Worm (Caenorhabditis elegans) whole organism, L4 larva: ENCODE results near the gene ZK180.6.
A peak's percentile ranks its signal among the peaks of the same experiment; 100 is the strongest.

Source experiments
- F10B5.3 ChIP-seq: sonication (generic microtip); optimal IDR thresholded peaks from 2 replicates; lab custom pipeline; 2016; ENCODE audit warnings: mild to moderate bottlenecking, missing genetic modification characterization, missing compliant biosample characterization
- F37D6.2 ChIP-seq: sonication (generic microtip); optimal IDR thresholded peaks from 2 replicates; lab custom pipeline; 2016; ENCODE audit warnings: mild to moderate bottlenecking, missing genetic modification characterization, missing compliant biosample characterization
- F49E8.2 ChIP-seq: sonication (generic microtip); optimal IDR thresholded peaks from 2 replicates; lab custom pipeline; 2016; ENCODE audit warnings: missing compliant biosample characterization, mild to moderate bottlenecking, missing genetic modification characterization, borderline replicate concordance
- R02D3.7 ChIP-seq: fragments of 150-350 bp; sonication (generic microtip); optimal IDR thresholded peaks from 3 replicates; lab custom pipeline; 2014; ENCODE audit warnings: missing biosample characterization, missing genetic modification characterization
- T20F7.1 ChIP-seq: fragments of 200-800 bp; sonication (Bioruptor generic); optimal IDR thresholded peaks from 2 replicates; lab custom pipeline; 2018; ENCODE audit warnings: mild to moderate bottlenecking, missing genetic modification characterization, missing compliant biosample characterization
- Y105C5A.15 ChIP-seq: fragments of 200-800 bp; sonication (Bioruptor generic); IDR thresholded peaks from 2 replicates; pipeline ENCODE4 v1.3.6; 2022; ENCODE audit warnings: missing genetic modification characterization, missing compliant biosample characterization
- ama-1 ChIP-seq: fragments of 150-350 bp; optimal IDR thresholded peaks from 2 replicates; lab custom pipeline; 2014; ENCODE audit warnings: inconsistent platforms, mixed read lengths
- attf-4 ChIP-seq: sonication (generic microtip); optimal IDR thresholded peaks from 3 replicates; lab custom pipeline; 2017; ENCODE audit warnings: missing biosample characterization, missing genetic modification characterization
- ceh-28 ChIP-seq: fragments of 150-350 bp; optimal IDR thresholded peaks from 2 replicates; lab custom pipeline; 2014; ENCODE audit warnings: missing biosample characterization, missing genetic modification reagents, missing genetic modification characterization
- ceh-32 ChIP-seq: sonication (generic microtip); optimal IDR thresholded peaks from 2 replicates; lab custom pipeline; 2016; ENCODE audit warnings: mild to moderate bottlenecking, missing genetic modification characterization, missing compliant biosample characterization; ENCODE audit not compliant: poor library complexity
- ceh-62 ChIP-seq: sonication (generic microtip); optimal IDR thresholded peaks from 2 replicates; lab custom pipeline; 2017; ENCODE audit warnings: missing biosample characterization, missing genetic modification characterization
- ctbp-1 ChIP-seq: fragments of 200-800 bp; sonication (Bioruptor generic); IDR thresholded peaks from 2 replicates; pipeline ENCODE4 v1.3.6; 2022; ENCODE audit warnings: missing genetic modification reagents, missing genetic modification characterization, missing compliant biosample characterization
- daf-12 ChIP-seq: fragments of 150-350 bp; optimal IDR thresholded peaks from 2 replicates; lab custom pipeline; 2014; ENCODE audit warnings: missing biosample characterization, missing genetic modification reagents, missing genetic modification characterization
- daf-16 ChIP-seq, 3 experiments: sonication (generic microtip); optimal IDR thresholded peaks; 2 replicates each; lab custom pipeline; 2016 to 2017; ENCODE audit warnings: missing genetic modification characterization in 3 of 3, missing genetic modification reagents in 3 of 3, mild to moderate bottlenecking in 2 of 3, missing compliant biosample characterization in 2 of 3, missing biosample characterization in 1 of 3, moderate library complexity in 1 of 3
- dmd-8 ChIP-seq: fragments of 200-800 bp; sonication (Bioruptor generic); IDR thresholded peaks from 2 replicates; pipeline ENCODE4 v1.3.6; 2022; ENCODE audit warnings: missing genetic modification characterization, missing compliant biosample characterization
- duxl-1 ChIP-seq: sonication (generic microtip); optimal IDR thresholded peaks from 2 replicates; lab custom pipeline; 2016; ENCODE audit warnings: mild to moderate bottlenecking, missing genetic modification characterization, moderate library complexity, missing compliant biosample characterization; ENCODE audit not compliant: poor library complexity
- dve-1 ChIP-seq: sonication (generic microtip); optimal IDR thresholded peaks from 2 replicates; lab custom pipeline; 2017; ENCODE audit warnings: antibody characterized with exemption, mild to moderate bottlenecking, missing genetic modification characterization, missing compliant biosample characterization; ENCODE audit not compliant: insufficient read depth
- egl-27 ChIP-seq: sonication (generic microtip); optimal IDR thresholded peaks from 3 replicates; lab custom pipeline; 2017; ENCODE audit warnings: missing biosample characterization, missing genetic modification reagents, missing genetic modification characterization
- fos-1 ChIP-seq: fragments of 150-350 bp; optimal IDR thresholded peaks from 2 replicates; lab custom pipeline; 2014; ENCODE audit warnings: missing biosample characterization, missing genetic modification characterization
- gei-8 ChIP-seq: fragments of 200-800 bp; sonication (Bioruptor generic); optimal IDR thresholded peaks from 2 replicates; lab custom pipeline; 2018; ENCODE audit warnings: mild to moderate bottlenecking, missing genetic modification characterization, missing compliant biosample characterization
- hlh-11 ChIP-seq: fragments of 200-800 bp; sonication (Bioruptor generic); optimal IDR thresholded peaks from 2 replicates; lab custom pipeline; 2018; ENCODE audit warnings: mild to moderate bottlenecking, missing genetic modification characterization, missing compliant biosample characterization
- hlh-30 ChIP-seq: sonication (generic microtip); optimal IDR thresholded peaks from 2 replicates; lab custom pipeline; 2017; ENCODE audit warnings: antibody characterized with exemption, mild to moderate bottlenecking, missing genetic modification characterization, missing compliant biosample characterization; ENCODE audit not compliant: insufficient read depth
- hmg-1.1 ChIP-seq: fragments of 200-800 bp; sonication (Bioruptor generic); IDR thresholded peaks from 2 replicates; pipeline ENCODE4 v1.3.6; 2022; ENCODE audit warnings: missing genetic modification reagents, missing genetic modification characterization, missing compliant biosample characterization
- jun-1 ChIP-seq: fragments of 150-350 bp; optimal IDR thresholded peaks from 2 replicates; lab custom pipeline; 2014; ENCODE audit warnings: missing biosample characterization, missing genetic modification reagents, missing genetic modification characterization
- lim-7 ChIP-seq: fragments of 200-800 bp; sonication (Bioruptor generic); IDR thresholded peaks from 2 replicates; pipeline ENCODE4 v1.3.6; 2022; ENCODE audit warnings: missing genetic modification characterization, missing compliant biosample characterization
- lin-1 ChIP-seq: fragments of 200-800 bp; sonication (Bioruptor generic); IDR thresholded peaks from 2 replicates; pipeline ENCODE4 v1.3.6; 2022; ENCODE audit warnings: missing genetic modification reagents, missing genetic modification characterization, missing compliant biosample characterization
- lin-13 ChIP-seq: fragments of 150-350 bp; optimal IDR thresholded peaks from 2 replicates; lab custom pipeline; 2014; ENCODE audit warnings: missing biosample characterization, missing genetic modification reagents, missing genetic modification characterization
- lin-15B ChIP-seq: fragments of 150-350 bp; sonication (generic microtip); optimal IDR thresholded peaks from 3 replicates; lab custom pipeline; 2014; ENCODE audit warnings: missing biosample characterization, missing genetic modification characterization
- lin-29 ChIP-seq: fragments of 200-800 bp; sonication (Bioruptor generic); IDR thresholded peaks from 2 replicates; pipeline ENCODE4 v1.3.6; 2022; ENCODE audit warnings: missing genetic modification reagents, missing genetic modification characterization, missing compliant biosample characterization
- lir-3 ChIP-seq: sonication (generic microtip); optimal IDR thresholded peaks from 2 replicates; lab custom pipeline; 2016; ENCODE audit warnings: mild to moderate bottlenecking, missing genetic modification characterization, missing compliant biosample characterization
- mdl-1 ChIP-seq, 2 experiments: fragments of 150-350 bp in 1 of 2; sonication (generic microtip) in 1 of 2; optimal IDR thresholded peaks; 2 replicates each; lab custom pipeline; 2014 to 2017; ENCODE audit warnings: missing biosample characterization in 2 of 2, missing genetic modification characterization in 2 of 2
- nhr-10 ChIP-seq: fragments of 150-350 bp; optimal IDR thresholded peaks from 2 replicates; lab custom pipeline; 2014; ENCODE audit warnings: missing biosample characterization, missing genetic modification characterization
- nhr-102 ChIP-seq: sonication (generic microtip); optimal IDR thresholded peaks from 2 replicates; lab custom pipeline; 2016; ENCODE audit warnings: mild to moderate bottlenecking, missing genetic modification characterization, moderate library complexity, missing compliant biosample characterization
- nhr-11 ChIP-seq: fragments of 150-350 bp; optimal IDR thresholded peaks from 2 replicates; lab custom pipeline; 2014; ENCODE audit warnings: missing biosample characterization, missing genetic modification characterization
- nhr-111 ChIP-seq: fragments of 200-800 bp; sonication (Bioruptor generic); optimal IDR thresholded peaks from 2 replicates; lab custom pipeline; 2018; ENCODE audit warnings: mild to moderate bottlenecking, missing genetic modification characterization, missing compliant biosample characterization
- nhr-28 ChIP-seq: fragments of 150-350 bp; optimal IDR thresholded peaks from 2 replicates; lab custom pipeline; 2014; ENCODE audit warnings: missing biosample characterization, missing genetic modification characterization
- nhr-48 ChIP-seq: sonication (generic microtip); optimal IDR thresholded peaks from 2 replicates; lab custom pipeline; 2016; ENCODE audit warnings: mild to moderate bottlenecking, missing genetic modification characterization, missing compliant biosample characterization
- nhr-6 ChIP-seq: fragments of 150-350 bp; optimal IDR thresholded peaks from 2 replicates; lab custom pipeline; 2014; ENCODE audit warnings: missing biosample characterization, missing genetic modification characterization
- pha-4 ChIP-seq, 2 experiments: fragments of 150-350 bp in 1 of 2; fragments of 200-800 bp in 1 of 2; sonication (Bioruptor generic) in 1 of 2; IDR thresholded peaks in 1 of 2; optimal IDR thresholded peaks in 1 of 2; 2 replicates each; pipeline versions ENCODE4 v1.3.6 to Lab custom; 2014 to 2022; ENCODE audit warnings: missing genetic modification characterization in 2 of 2, missing genetic modification reagents in 2 of 2, missing biosample characterization in 1 of 2, missing compliant biosample characterization in 1 of 2
- pqm-1 ChIP-seq: sonication (generic microtip); optimal IDR thresholded peaks from 2 replicates; lab custom pipeline; 2017; ENCODE audit warnings: missing biosample characterization, missing genetic modification characterization
- sdz-12 ChIP-seq: fragments of 200-800 bp; sonication (Bioruptor generic); optimal IDR thresholded peaks from 2 replicates; lab custom pipeline; 2018; ENCODE audit warnings: mild to moderate bottlenecking, missing genetic modification characterization, missing compliant biosample characterization
- skn-1 ChIP-seq: fragments of 150-350 bp; optimal IDR thresholded peaks from 2 replicates; lab custom pipeline; 2014; ENCODE audit warnings: missing biosample characterization, missing genetic modification characterization
- snpc-4 ChIP-seq: fragments of 150-350 bp; optimal IDR thresholded peaks from 2 replicates; lab custom pipeline; 2014; ENCODE audit warnings: missing biosample characterization, missing genetic modification characterization
- tag-97 ChIP-seq: fragments of 200-800 bp; sonication (Bioruptor generic); IDR thresholded peaks from 2 replicates; pipeline ENCODE4 v1.3.6; 2022; ENCODE audit warnings: missing genetic modification characterization, missing compliant biosample characterization
- unc-130 ChIP-seq: sonication (generic microtip); optimal IDR thresholded peaks from 2 replicates; lab custom pipeline; 2016; ENCODE audit warnings: missing genetic modification reagents, missing genetic modification characterization, missing compliant biosample characterization
- unc-39 ChIP-seq: sonication (generic microtip); optimal IDR thresholded peaks from 2 replicates; lab custom pipeline; 2017; ENCODE audit warnings: missing biosample characterization, missing genetic modification characterization
- unc-62 ChIP-seq, 3 experiments: fragments of 150-350 bp in 1 of 3; sonication (generic microtip); optimal IDR thresholded peaks in 2 of 3; peaks in 1 of 3; 1 replicate in 1 of 3; 2 replicates in 2 of 3; lab custom pipeline; 2014 to 2017; ENCODE audit warnings: missing biosample characterization in 3 of 3, missing genetic modification characterization in 3 of 3, missing genetic modification reagents in 3 of 3, missing genotype in 1 of 3
- ztf-11 ChIP-seq: fragments of 150-350 bp; optimal IDR thresholded peaks from 2 replicates; lab custom pipeline; 2014; ENCODE audit warnings: missing biosample characterization, missing genetic modification characterization

The ZK180.6 gene

DNA sequence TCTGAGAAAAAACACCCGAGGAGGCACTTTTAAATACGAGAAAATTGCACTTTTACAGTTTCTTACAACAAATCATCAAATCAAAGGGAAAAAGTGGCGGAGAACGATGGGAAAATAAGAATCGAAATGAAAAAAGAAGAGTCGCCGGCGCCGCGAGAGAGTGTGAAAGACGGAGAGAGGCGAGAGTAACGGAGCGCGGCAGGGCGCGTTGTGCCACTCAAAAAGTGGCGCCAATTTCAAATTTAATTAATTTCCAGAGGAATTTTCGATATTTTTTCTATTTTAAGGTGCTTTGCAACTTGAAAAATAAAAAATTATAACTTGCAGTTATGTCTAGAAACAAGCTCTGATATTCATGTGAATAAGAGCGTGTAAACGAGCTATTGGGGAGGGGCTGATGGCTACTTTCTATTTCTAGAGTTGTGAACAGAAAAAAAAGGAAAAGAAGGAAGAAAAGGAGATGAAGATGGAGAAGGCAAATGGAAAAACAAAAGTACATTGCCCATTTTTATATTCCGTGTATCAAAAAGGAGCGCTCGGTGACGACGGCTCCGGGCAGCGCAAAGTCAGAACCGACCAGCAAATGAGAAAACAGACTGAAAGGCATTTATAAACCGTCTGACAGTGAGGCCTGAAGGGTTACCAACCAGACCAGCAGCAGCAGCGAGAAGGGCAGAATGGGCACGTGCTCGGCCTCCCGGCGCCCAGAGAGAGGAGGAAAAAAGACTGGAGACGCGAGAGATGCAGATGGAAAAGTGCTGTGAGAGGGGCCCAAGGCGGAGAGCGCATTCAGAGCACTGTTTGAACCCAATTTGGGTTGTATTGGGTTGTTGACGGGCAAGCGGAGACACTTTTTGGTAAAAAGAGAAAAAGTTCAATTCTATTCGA is 53.7 kb downstream of the ZK180.6 start:
- TF ChIP-seq hmg-1.1 (peak; percentile 66), jun-1 (tag; lab: Kevin White, UChicago) (no peak), nhr-111 (no peak), nhr-102 (no peak), ceh-28 (no peak), hlh-11 (tag; lab: Kevin White, UChicago) (peak; percentile 68), lin-15B (tag; lab: Kevin White, UChicago) (no peak), hlh-30 (tag; lab: Kevin White, UChicago) (peak; percentile 89), nhr-11 (tag; lab: Kevin White, UChicago) (no peak), fos-1 (tag; lab: Kevin White, UChicago) (no peak), egl-27 (tag; lab: Kevin White, UChicago) (no peak), unc-130 (GFP tag; lab: Kevin White, UChicago) (peak; percentile 15), lin-13 (GFP tag; lab: Kevin White, UChicago) (no peak), F49E8.2 (tag; lab: Kevin White, UChicago) (no peak), ama-1 (lab: Kevin White, UChicago) (peak; percentile 32), ceh-62 (no peak), ztf-11 (no peak), unc-39 (tag; lab: Kevin White, UChicago) (no peak), unc-62 (GFP tag; optimal IDR thresholded peaks at IDR 0.05 in 1 of 2; lab: Kevin White, UChicago) (peak in 1 of 2 experiments; percentile 97), unc-62 (tag; optimal IDR thresholded peaks at IDR 0.05; lab: Kevin White, UChicago) (no peak), nhr-10 (no peak), attf-4 (tag; lab: Kevin White, UChicago) (no peak), R02D3.7 (tag; lab: Kevin White, UChicago) (no peak), lin-29 (GFP tag; lab: Robert Waterston, UW) (0 out of 2 replicates have a peak, but pooled peaks have one; percentile 9), ceh-32 (tag; lab: Kevin White, UChicago) (no peak), mdl-1 (tag; optimal IDR thresholded peaks at IDR 0.05; lab: Kevin White, UChicago) (peak; percentile 71 to 92), F10B5.3 (tag; lab: Kevin White, UChicago) (no peak), pqm-1 (tag; lab: Kevin White, UChicago) (no peak), snpc-4 (tag; lab: Kevin White, UChicago) (no peak), lin-1 (GFP tag; lab: Robert Waterston, UW) (0 out of 2 replicates have a peak, but pooled peaks have one; percentile 49), pha-4 (GFP tag; IDR thresholded peaks at IDR 0.05; lab: Robert Waterston, UW) (no peak), pha-4 (tag; optimal IDR thresholded peaks at IDR 0.05; lab: Kevin White, UChicago) (no peak), gei-8 (GFP tag; lab: Kevin White, UChicago) (no peak), sdz-12 (GFP tag; lab: Kevin White, UChicago) (no peak), T20F7.1 (peak; percentile 7), dve-1 (tag; lab: Kevin White, UChicago) (no peak), lir-3 (tag; lab: Kevin White, UChicago) (no peak), F37D6.2 (tag; lab: Kevin White, UChicago) (no peak), nhr-6 (tag; lab: Kevin White, UChicago) (peak; percentile 45), skn-1 (tag; lab: Kevin White, UChicago) (no peak), Y105C5A.15 (peak; percentile 59; the same call in 1 of the 2 replicates), tag-97 (no peak), duxl-1 (no peak), daf-16 (GFP tag; optimal IDR thresholded peaks at IDR 0.05; lab: Kevin White, UChicago) (peak in 1 of 2 experiments; percentile 15), daf-16 (tag; optimal IDR thresholded peaks at IDR 0.05; lab: Kevin White, UChicago) (peak; percentile 71), nhr-48 (no peak), nhr-28 (tag; lab: Kevin White, UChicago) (no peak), ctbp-1 (GFP tag; lab: Robert Waterston, UW) (peak; percentile 35; the same call in 1 of the 2 replicates), lim-7 (GFP tag; lab: Robert Waterston, UW) (peak; percentile 45; the same call in 1 of the 2 replicates), dmd-8 (GFP tag; lab: Robert Waterston, UW) (peak; percentile 40; the same call in 1 of the 2 replicates), daf-12 (no peak)
